Worm (Caenorhabditis elegans): ENCODE data around the gene srx-13.

srx-13 gene

DNA sequence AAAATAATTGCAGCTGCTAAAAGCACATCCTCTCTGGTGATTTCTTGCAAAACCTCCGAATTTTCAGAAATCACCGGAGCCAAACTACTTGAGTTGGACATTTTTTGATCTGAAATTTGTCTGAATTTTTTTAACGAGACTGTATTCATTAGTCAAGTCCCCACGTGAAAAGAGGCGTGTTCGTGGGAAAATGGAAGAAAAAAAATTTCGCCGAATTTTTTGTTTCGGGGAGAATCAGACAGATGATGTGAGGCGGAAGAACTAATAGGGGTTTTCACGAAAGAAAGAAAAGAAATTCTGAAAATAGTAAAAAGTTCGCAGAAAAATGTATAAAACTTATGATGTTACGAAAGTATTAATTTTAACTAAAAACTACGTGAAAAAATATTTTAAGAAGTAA is at the start of gene srx-13:
Gene srx-13 (minus strand): TSS at position 101 of the 400 bp plus-strand sequence.
- no peak for TF ChIP-seq unc-62 (GFP tag; optimal IDR thresholded peaks at IDR 0.05)

DNA sequence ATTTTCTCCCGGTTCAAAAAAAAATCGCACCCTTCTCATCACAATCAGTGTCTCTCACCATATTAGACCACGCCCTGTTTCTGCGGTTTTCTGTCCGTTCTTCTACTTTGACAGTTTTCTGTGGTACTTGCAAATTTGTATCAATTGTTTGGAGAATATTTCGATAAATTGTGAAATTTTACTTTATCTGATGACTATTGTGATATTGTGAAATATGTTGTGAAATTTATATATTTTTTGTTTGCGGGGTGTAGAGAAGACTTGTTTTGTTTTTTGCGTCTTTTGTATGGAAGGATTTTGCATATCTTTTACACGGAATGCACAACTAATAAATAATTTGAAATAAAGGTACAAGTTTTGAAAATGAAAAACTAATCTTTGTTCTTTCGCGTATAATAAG is 48.9 kb upstream of the srx-13 start:
- TF ChIP-seq unc-62 (GFP tag; optimal IDR thresholded peaks at IDR 0.05): no peak

DNA sequence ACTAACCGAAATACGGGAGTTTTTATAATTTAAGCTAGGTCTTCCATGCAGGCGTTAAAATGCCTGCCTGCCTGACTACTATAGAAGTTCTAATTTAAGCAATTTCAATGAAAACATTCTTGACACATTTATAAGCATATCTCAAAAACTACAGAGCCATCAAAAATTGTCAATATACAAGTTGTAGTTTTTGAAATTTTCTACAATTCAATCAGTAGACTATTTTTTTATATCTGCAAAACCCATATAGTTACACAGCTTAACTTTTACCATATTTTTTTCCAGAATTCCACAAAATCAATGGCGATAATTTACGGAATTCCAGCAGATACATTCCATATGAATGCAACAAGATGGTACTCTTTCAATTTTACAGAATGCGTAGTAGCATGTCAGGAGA is 44.7 kb upstream of the srx-13 start, which contains the start of gene C50A2.7:
Gene C50A2.7 (plus strand): TSS at position 301 of the 400 bp plus-strand sequence.
- TF ChIP-seq unc-62 (GFP tag; optimal IDR thresholded peaks at IDR 0.05): no peak

DNA sequence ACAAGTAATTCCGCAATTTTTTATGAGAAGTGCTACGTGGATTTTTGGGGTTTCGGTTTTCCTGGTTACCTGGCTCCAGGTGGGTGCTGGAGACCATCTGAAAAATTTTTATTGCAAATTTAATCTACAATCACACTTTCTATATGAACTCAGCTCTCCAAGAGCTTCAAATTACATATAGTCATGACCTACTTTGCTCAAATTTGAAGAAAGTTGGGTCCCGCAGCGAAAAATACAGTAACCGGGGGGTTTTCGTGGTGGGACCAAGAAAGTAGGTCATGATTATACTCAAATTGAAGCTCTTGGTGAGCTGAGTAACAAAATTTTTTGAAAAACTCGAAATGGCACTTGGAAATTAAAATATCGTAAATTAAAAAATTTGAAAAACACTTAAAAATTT is 41.9 kb upstream of the srx-13 start, which contains the start of gene ets-8:
Gene ets-8 (minus strand): TSS at position 101 of the 400 bp plus-strand sequence.
- no peak for TF ChIP-seq unc-62 (GFP tag; optimal IDR thresholded peaks at IDR 0.05)

DNA sequence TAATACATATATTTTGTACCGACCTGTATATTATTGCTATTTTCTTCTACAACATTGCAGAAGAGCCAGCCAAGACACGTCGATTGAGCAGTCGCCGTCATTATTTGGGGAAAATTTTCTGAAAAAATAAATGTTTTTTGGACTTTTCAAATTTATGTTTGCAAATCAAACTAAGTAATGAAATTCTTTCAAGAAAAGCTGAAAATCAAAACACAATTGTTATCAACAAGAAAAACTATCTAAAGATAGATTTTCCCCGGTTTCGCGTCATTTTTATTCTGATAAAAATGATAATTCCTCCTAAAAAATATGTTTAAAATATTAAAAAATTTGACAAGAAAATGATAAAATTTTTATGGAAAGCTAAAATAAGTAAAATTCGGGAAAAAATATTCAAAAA is 39.5 kb upstream of the srx-13 start, which contains the start of gene C50A2.3:
Gene C50A2.3 (minus strand): TSS at position 101 of the 400 bp plus-strand sequence.
- no peak for TF ChIP-seq unc-62 (GFP tag; optimal IDR thresholded peaks at IDR 0.05)

DNA sequence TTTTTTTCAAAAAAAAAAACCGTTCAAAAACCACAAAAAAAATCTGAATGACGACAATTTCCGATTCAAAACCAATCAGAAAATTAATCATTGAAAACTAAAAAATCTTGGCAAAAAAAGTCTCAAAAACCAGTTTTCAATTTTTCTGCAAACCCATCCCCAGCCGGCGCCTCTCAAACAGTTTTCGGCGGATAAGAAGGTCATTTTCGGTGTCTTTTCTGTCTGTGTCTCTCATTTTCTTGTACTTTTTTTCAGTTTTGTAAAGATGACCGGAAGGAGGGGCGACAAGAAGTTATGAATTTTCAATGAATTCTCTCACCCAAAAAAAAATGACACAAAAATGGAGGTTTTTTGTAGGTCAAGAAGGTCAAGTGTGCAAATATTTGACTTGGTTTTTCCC is 36.7 kb upstream of the srx-13 start:
- TF ChIP-seq unc-62 (GFP tag; optimal IDR thresholded peaks at IDR 0.05): no peak

DNA sequence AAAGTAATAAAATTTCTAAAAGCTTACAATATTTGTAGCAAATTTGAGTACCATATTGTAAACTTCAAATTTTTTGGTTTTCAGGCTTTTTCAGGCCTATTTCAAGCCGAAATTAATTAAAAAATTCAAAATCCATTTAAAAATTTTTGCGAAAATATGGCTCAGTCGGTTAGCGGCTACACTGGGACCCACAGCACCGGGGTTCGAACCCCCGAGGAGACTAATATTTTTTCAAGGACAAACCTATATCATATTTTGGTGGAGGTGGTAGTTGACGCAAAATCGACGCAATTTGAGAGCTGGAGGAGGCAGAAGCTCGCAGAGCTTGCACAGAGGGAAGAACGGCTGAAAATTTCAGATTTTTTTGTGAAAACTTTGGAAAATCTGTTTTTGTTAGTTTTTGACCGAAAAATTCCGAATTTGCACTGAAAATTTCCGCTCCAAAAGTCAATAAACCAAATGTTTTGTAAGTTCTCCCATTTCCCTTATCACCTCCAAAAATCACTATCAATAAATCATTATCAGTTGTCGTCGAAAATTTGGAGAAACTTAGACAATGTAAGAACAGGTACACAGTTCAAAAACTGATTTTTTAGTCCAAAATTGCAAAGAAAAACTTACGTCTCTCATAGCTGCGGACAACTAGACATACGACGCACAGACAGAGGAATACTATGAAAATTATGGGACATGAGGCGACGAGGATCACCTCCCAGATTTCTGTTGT is 30.1 kb upstream of the srx-13 start:
- TF ChIP-seq unc-62 (GFP tag; optimal IDR thresholded peaks at IDR 0.05): no peak

DNA sequence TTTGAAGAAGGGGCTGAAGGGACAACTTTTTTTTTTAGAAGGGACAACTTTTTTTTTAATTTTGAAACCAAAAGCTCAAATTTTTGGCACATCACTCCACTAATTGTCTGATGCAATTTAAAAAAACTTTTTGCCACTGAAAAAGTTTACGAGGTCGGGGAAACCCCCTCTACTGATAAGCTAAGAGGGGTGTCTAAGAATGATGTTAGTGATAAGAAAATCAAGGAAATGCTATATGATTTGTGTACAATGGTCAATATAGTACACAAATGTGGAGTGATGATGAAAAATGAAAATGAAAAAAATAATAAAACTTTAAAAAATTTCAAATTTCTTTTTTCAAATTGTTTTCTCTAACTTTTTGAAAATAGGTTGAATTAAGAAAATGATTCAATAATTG is 29.1 kb upstream of the srx-13 start:
- TF ChIP-seq unc-62 (GFP tag; optimal IDR thresholded peaks at IDR 0.05): no peak

DNA sequence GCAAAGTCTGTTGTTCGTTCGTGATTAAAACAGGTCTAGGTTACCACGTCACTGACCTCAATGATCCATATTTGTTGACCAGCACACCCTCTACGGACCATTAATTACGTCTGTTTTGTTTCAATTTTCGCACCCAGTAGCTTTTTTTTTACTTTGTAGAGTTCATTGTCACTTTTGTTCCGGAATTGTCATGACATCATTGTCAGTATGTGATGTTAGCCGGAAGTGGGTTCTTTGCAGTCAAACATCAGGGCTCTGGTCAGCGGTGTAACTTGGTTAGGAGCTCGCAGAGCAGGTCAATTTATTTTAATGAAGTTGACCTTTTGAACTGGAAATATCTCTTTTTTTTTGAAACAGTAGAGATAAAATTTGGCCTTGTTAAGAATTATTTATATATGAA is 18.2 kb upstream of the srx-13 start, which contains the start of gene C44B12.6:
Gene C44B12.6 (minus strand): TSS at position 101 of the 400 bp plus-strand sequence.
- no peak for TF ChIP-seq unc-62 (GFP tag; optimal IDR thresholded peaks at IDR 0.05)

DNA sequence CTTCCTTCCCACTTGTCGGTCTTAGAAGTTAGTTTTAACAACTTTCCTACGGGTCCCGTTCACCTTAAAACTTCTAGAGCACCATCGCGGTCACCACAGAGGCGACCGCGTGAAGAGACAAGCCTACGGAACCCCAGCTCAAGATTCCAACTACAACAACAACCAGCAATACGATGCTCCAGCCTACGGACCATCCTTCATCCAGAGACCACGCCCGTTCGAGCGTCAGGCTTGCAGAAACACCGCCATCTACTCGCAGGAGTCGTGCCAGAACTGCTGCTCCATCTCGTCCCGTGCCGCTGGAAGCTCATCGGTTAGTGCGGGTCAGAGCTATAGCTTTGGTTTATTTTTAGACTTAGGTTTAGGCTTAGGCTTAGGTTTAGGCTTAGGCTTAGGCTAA is 9.4 kb upstream of the srx-13 start:
- no peak for TF ChIP-seq unc-62 (GFP tag; optimal IDR thresholded peaks at IDR 0.05)

DNA sequence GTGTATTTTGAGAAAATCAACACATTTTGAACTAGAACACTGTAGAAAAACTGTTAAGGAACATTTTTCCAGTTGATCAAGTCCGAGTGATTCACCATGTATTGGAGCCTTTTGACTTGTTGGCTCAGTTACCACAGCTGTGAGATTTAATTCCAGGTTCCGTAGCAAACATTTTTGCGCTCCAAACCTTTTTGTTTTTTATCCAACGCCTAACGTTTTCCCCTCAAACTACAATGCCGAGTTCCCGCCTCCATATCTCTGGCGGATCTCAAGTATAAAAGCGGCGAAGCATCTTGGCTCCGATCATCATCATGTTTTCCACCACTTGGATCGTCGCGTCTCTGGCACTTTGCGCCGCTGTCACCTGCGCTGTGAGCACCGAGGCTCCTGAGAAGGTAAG is 8.0 kb upstream of the srx-13 start, which contains the start of gene perm-2:
Gene perm-2 (plus strand): TSS at position 301 of the 400 bp plus-strand sequence.
- no peak for TF ChIP-seq unc-62 (GFP tag; optimal IDR thresholded peaks at IDR 0.05)

DNA sequence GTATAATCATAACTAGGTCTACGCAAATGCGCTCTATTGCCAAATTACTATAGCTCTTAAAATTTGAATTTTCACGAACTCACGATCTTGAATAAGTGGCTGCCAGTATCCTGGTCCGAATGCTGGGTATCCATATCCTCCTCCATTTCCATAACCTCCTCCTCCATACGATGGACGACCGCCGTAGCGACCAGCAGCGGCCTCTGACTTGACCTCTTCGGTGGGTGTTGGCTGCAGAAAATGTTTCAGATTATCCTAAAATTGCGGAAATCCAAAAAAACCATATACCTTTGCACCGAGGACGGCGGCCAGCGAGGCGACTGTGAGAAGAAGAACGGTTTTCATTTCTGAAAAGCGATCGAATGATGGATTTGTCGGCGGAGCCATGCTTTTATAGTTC is 6.3 kb upstream of the srx-13 start, which contains the start of gene perm-4:
Gene perm-4 (minus strand): TSS at position 367 of the 400 bp plus-strand sequence.
- no peak for TF ChIP-seq unc-62 (GFP tag; optimal IDR thresholded peaks at IDR 0.05)

DNA sequence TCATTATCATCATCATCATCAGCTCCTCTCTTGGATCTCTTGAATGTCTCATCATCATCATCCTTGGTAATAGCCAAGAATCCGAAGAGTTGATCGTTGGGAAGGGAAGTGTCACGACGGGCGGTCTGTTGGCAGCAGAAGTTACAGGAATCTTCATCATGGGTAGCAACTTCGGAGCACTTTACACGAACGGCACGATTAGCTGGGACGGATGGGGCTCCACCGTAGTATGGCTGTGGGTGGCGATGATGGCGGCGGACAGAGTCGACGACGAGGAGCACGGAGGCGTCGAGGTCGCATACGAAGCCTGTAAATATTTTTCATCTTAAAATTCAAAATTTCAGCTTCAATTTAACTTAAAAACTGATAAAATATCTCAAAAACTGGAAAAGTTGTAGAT is 4.9 kb upstream of the srx-13 start:
- TF ChIP-seq unc-62 (GFP tag; optimal IDR thresholded peaks at IDR 0.05): no peak

DNA sequence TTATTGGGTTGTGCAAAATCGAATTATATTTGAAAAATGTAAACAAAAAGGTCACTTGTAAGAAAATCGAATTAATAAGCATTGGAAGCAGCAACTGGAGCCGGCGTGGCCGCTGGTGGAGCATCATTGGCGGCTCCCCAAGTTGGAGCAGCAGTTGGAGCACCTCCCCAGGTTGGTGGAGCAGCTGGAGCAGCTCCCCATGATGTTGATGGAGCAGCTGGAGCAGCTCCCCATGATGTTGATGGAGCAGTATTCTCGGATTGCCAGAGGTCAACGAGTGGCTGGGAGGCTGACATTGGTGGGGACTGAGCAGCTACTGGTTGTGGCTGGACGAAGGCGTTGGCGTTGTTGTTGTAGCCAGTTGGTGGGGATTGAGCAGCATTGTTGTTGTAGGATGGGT is 3.0 kb upstream of the srx-13 start:
- no peak for TF ChIP-seq unc-62 (GFP tag; optimal IDR thresholded peaks at IDR 0.05)

DNA sequence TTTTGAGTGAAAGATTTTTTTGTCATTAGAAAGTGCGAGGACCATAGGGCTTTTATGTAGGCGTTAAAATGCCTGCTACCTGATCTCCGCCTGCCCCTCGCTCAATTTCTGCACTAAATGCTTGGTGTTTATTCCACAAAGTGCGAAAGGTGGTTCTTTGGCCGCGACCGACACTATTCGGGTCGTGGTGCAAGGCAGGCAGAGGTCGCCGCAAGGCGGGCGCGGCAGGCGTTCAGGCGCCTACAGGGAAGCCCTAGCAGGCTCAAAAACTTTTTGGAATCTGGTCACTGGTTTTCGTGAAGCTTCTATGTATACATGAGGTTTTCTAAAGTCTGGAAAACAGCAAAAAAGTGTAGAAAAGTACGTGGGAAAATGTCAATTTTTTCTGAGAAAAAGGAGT is 2.4 kb upstream of the srx-13 start:
- TF ChIP-seq unc-62 (GFP tag; optimal IDR thresholded peaks at IDR 0.05): no peak

DNA sequence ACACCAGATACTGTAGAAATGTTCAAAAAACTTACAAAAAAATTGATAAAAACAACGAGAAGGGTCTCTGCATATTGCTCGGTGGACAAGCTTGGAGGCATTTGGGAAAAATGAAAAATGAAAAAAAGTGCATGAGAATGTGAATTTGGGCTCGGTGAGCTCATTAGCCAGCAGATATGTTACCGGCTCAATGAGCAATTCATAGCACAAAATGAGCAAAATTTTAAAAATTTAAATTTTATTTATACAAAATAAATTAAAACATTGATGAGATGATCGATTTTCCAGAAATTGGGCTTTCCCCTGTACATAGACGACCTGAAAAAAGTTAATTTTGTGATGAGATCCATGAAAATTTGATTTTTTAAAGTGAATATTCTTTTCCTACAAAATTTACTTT is 4.8 kb downstream of the srx-13 start, which contains the start of gene srx-14:
Gene srx-14 (minus strand): TSS at position 101 of the 400 bp plus-strand sequence.
- TF ChIP-seq unc-62 (GFP tag; optimal IDR thresholded peaks at IDR 0.05): no peak

DNA sequence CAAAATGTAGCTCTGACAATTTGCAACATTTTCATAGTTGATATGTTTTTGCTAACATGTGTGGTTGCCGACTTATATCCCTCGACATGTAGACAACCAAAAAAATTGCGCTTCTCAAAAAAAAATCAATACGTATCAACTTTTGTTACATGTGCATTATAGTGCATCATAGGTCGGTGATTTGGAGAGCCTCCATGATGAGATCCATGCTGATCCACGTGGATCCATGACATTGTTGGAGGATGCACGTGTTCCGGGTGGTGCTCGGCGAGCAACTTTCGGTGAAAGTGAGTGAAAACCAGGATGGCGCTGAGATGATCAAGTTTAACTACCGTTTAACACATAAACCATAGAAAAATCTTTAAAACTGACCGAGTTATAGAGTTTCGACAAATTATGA is 7.5 kb downstream of the srx-13 start:
- no peak for TF ChIP-seq unc-62 (GFP tag; optimal IDR thresholded peaks at IDR 0.05)
